Fruit fly (Drosophila melanogaster) Kc167 (cell line): ENCODE data around the gene p24-1.

Experiments used
- Myc ChIP-seq: fragments of >200 bp; optimal IDR thresholded peaks from 2 replicates; lab custom pipeline; 2017; ENCODE audit warnings: missing external identifiers
- Sin3A ChIP-seq: fragments of >200 bp; optimal IDR thresholded peaks from 2 replicates; lab custom pipeline; 2018; ENCODE audit warnings: missing external identifiers
- h ChIP-seq: fragments of >200 bp; optimal IDR thresholded peaks from 3 replicates; lab custom pipeline; 2018; ENCODE audit warnings: missing external identifiers
- insv ChIP-seq: fragments of >200 bp; optimal IDR thresholded peaks from 3 replicates; lab custom pipeline; 2018; ENCODE audit warnings: missing external identifiers
- psq ChIP-seq: fragments of >200 bp; optimal IDR thresholded peaks from 2 replicates; lab custom pipeline; 2017; ENCODE audit warnings: missing external identifiers

- TF ChIP-seq h (lab: Kevin White, UChicago) (no peak), Myc (no peak), Sin3A (lab: Kevin White, UChicago) (no peak), insv (no peak), psq (lab: Kevin White, UChicago) (no peak)
Observed at dm6 chrX:11820284-11821075, 31.9 kb downstream of the p24-1 start.
